Fruit fly (Drosophila melanogaster) whole organism, embryonic: ENCODE results near the gene fwd.

ENCODE experiments used
- Antp ChIP-seq: fragments of 200-800 bp; sonication (Bioruptor generic); optimal IDR thresholded peaks from 3 replicates; lab custom pipeline; 2016; ENCODE audit warnings: missing biosample characterization, missing genetic modification characterization
- CG10321 ChIP-seq: fragments of 200-800 bp; sonication (Bioruptor generic); IDR thresholded peaks from 2 replicates; pipeline ENCODE4 v1.3.6; 2022; ENCODE audit warnings: missing biosample characterization, missing genetic modification characterization
- CG13424 ChIP-seq: fragments of 200-800 bp; sonication (Bioruptor generic); optimal IDR thresholded peaks from 2 replicates; lab custom pipeline; 2019; ENCODE audit warnings: missing biosample characterization, mild to moderate bottlenecking, missing genetic modification characterization, moderate library complexity
- CG14710 ChIP-seq: fragments of 200-800 bp; sonication (Bioruptor generic); optimal IDR thresholded peaks from 3 replicates; lab custom pipeline; 2019; ENCODE audit warnings: missing biosample characterization, mild to moderate bottlenecking, missing genetic modification characterization, moderate library complexity
- CG17612 ChIP-seq: fragments of 200-800 bp; sonication (Bioruptor generic); IDR thresholded peaks from 2 replicates; pipeline ENCODE4 v1.3.6; 2022; ENCODE audit warnings: missing biosample characterization, missing genetic modification characterization
- CG2199 ChIP-seq: fragments of 200-800 bp; sonication (Bioruptor generic); IDR thresholded peaks from 3 replicates; pipeline ENCODE4 v1.3.6; 2022; ENCODE audit warnings: missing biosample characterization, missing genetic modification characterization
- CG31224 ChIP-seq: fragments of 200-800 bp; sonication (Bioruptor generic); IDR thresholded peaks from 2 replicates; pipeline ENCODE4 v1.3.6; 2022; ENCODE audit warnings: missing biosample characterization, missing genetic modification characterization
- CG3163 ChIP-seq: fragments of 200-800 bp; sonication (Bioruptor generic); optimal IDR thresholded peaks from 3 replicates; lab custom pipeline; 2016; ENCODE audit warnings: missing biosample characterization, missing genetic modification characterization
- CG4282 ChIP-seq: fragments of 200-800 bp; sonication (Bioruptor generic); optimal IDR thresholded peaks from 2 replicates; lab custom pipeline; 2016; ENCODE audit warnings: missing biosample characterization, missing genetic modification characterization
- CG6254 ChIP-seq: fragments of 200-800 bp; sonication (Bioruptor generic); optimal IDR thresholded peaks from 3 replicates; lab custom pipeline; 2017; ENCODE audit warnings: mild to moderate bottlenecking, missing biosample characterization, missing genetic modification reagents, missing genetic modification characterization
- CG8478 ChIP-seq: fragments of >200 bp; optimal IDR thresholded peaks from 2 replicates; lab custom pipeline; 2018
- CG9215 ChIP-seq: fragments of 200-800 bp; sonication (Bioruptor generic); IDR thresholded peaks from 2 replicates; pipeline ENCODE4 v1.3.6; 2022; ENCODE audit warnings: missing biosample characterization, missing genetic modification characterization
- D19B ChIP-seq: fragments of 200-800 bp; sonication (Bioruptor generic); optimal IDR thresholded peaks from 2 replicates; lab custom pipeline; 2017; ENCODE audit warnings: missing biosample characterization, mild to moderate bottlenecking, missing genetic modification characterization
- Doc3 ChIP-seq: fragments of 200-800 bp; sonication (Bioruptor generic); IDR thresholded peaks from 3 replicates; pipeline ENCODE4 v1.3.6; 2022; ENCODE audit warnings: missing biosample characterization, missing genetic modification characterization; ENCODE audit not compliant: partially characterized antibody
- Dref ChIP-seq: fragments of 200-800 bp; sonication (Bioruptor generic); IDR thresholded peaks from 2 replicates; pipeline ENCODE4 v1.3.6; 2022; ENCODE audit warnings: missing biosample characterization, missing genetic modification characterization
- Eip74EF ChIP-seq, 2 experiments: fragments of 200-800 bp in 1 of 2; fragments of >200 bp in 1 of 2; sonication (Bioruptor generic) in 1 of 2; optimal IDR thresholded peaks; 2 replicates each; lab custom pipeline; 2017 to 2019; ENCODE audit warnings: missing biosample characterization in 2 of 2, missing genetic modification characterization in 2 of 2, mild to moderate bottlenecking in 1 of 2, moderate library complexity in 1 of 2
- HLHmδ ChIP-seq: fragments of 200-800 bp; sonication (Bioruptor generic); optimal IDR thresholded peaks from 2 replicates; lab custom pipeline; 2018; ENCODE audit warnings: missing biosample characterization, mild to moderate bottlenecking, missing genetic modification characterization, moderate library complexity
- Hand ChIP-seq: fragments of 200-800 bp; sonication (Bioruptor generic); optimal IDR thresholded peaks from 2 replicates; lab custom pipeline; 2017; ENCODE audit warnings: mild to moderate bottlenecking, missing biosample characterization, missing genetic modification reagents, missing genetic modification characterization
- Hmx ChIP-seq: fragments of 200-800 bp; sonication (Bioruptor generic); optimal IDR thresholded peaks from 2 replicates; lab custom pipeline; 2016; ENCODE audit warnings: missing biosample characterization, missing genetic modification characterization
- Stat92E ChIP-seq, 3 experiments: fragments of >200 bp in 2 of 3; fragments of 200-800 bp in 1 of 3; sonication (Bioruptor generic) in 1 of 3; optimal IDR thresholded peaks; 2 replicates each; lab custom pipeline; 2017 to 2019; ENCODE audit warnings: missing biosample characterization in 3 of 3, missing genetic modification characterization in 3 of 3, mild to moderate bottlenecking in 1 of 3, moderate library complexity in 1 of 3
- YL-1 ChIP-seq: fragments of 200-800 bp; sonication (Bioruptor generic); optimal IDR thresholded peaks from 3 replicates; lab custom pipeline; 2017; ENCODE audit warnings: missing biosample characterization, mild to moderate bottlenecking, missing genetic modification characterization
- aop ChIP-seq: fragments of 200-800 bp; sonication (Bioruptor generic); IDR thresholded peaks from 2 replicates; pipeline ENCODE4 v1.3.6; 2022; ENCODE audit warnings: missing biosample characterization, missing genetic modification characterization
- bowl ChIP-seq: fragments of 200-800 bp; sonication (Bioruptor generic); IDR thresholded peaks from 2 replicates; pipeline ENCODE4 v1.3.6; 2022; ENCODE audit warnings: missing biosample characterization, missing genetic modification characterization
- bsh ChIP-seq, 2 experiments: fragments of 200-800 bp; sonication (Bioruptor generic); optimal IDR thresholded peaks; 2 replicates each; lab custom pipeline; 2017 to 2018; ENCODE audit warnings: mild to moderate bottlenecking in 2 of 2, missing biosample characterization in 2 of 2, missing genetic modification characterization in 2 of 2, moderate library complexity in 1 of 2
- ci ChIP-seq: fragments of 200-800 bp; sonication (Bioruptor generic); IDR thresholded peaks from 3 replicates; pipeline ENCODE4 v1.3.6; 2022; ENCODE audit warnings: missing biosample characterization, missing genetic modification characterization
- crc ChIP-seq: fragments of 200-800 bp; sonication (Bioruptor generic); optimal IDR thresholded peaks from 2 replicates; lab custom pipeline; 2016; ENCODE audit warnings: missing biosample characterization, missing genetic modification characterization
- crol ChIP-seq: fragments of 200-800 bp; sonication (Bioruptor generic); IDR thresholded peaks from 2 replicates; pipeline ENCODE4 v1.3.6; 2022; ENCODE audit warnings: missing biosample characterization, missing genetic modification characterization
- crp ChIP-seq, 2 experiments: fragments of 200-800 bp; sonication (Bioruptor generic); optimal IDR thresholded peaks; 2 replicates in 1 of 2; 3 replicates in 1 of 2; lab custom pipeline; 2017; ENCODE audit warnings: missing biosample characterization in 2 of 2, missing genetic modification characterization in 2 of 2, mild to moderate bottlenecking in 1 of 2, moderate library complexity in 1 of 2
- danr ChIP-seq: fragments of 200-800 bp; sonication (Bioruptor generic); IDR thresholded peaks from 2 replicates; pipeline ENCODE4 v1.3.6; 2022; ENCODE audit warnings: missing biosample characterization, missing genetic modification characterization
- esg ChIP-seq: fragments of 200-800 bp; sonication (Bioruptor generic); conservative IDR thresholded peaks from 2 replicates; pipeline ENCODE4 v1.3.6; 2022; ENCODE audit warnings: missing biosample characterization, missing genetic modification characterization
- eyg ChIP-seq: fragments of 200-800 bp; sonication (Bioruptor generic); optimal IDR thresholded peaks from 3 replicates; lab custom pipeline; 2016; ENCODE audit warnings: missing biosample characterization, missing genetic modification characterization
- ftz-f1 ChIP-seq: fragments of 200-800 bp; sonication (Bioruptor generic); optimal IDR thresholded peaks from 2 replicates; lab custom pipeline; 2016; ENCODE audit warnings: missing biosample characterization, missing genetic modification characterization
- gce ChIP-seq: fragments of 200-800 bp; sonication (Bioruptor generic); IDR thresholded peaks from 3 replicates; pipeline ENCODE4 v1.3.6; 2022; ENCODE audit warnings: missing biosample characterization, missing genetic modification characterization
- hb ChIP-seq: fragments of 200-800 bp; sonication (Bioruptor generic); IDR thresholded peaks from 3 replicates; pipeline ENCODE4 v1.3.6; 2022; ENCODE audit warnings: missing biosample characterization, missing genetic modification characterization; ENCODE audit not compliant: partially characterized antibody
- hbn ChIP-seq: fragments of 200-800 bp; sonication (Bioruptor generic); IDR thresholded peaks from 2 replicates; pipeline ENCODE4 v1.3.6; 2022; ENCODE audit warnings: missing biosample characterization, missing genetic modification characterization; ENCODE audit not compliant: partially characterized antibody
- jumu ChIP-seq: fragments of 200-800 bp; sonication (Bioruptor generic); optimal IDR thresholded peaks from 3 replicates; lab custom pipeline; 2016; ENCODE audit warnings: missing biosample characterization, missing genetic modification characterization
- ken ChIP-seq: fragments of 200-800 bp; sonication (Bioruptor generic); IDR thresholded peaks from 3 replicates; pipeline ENCODE4 v1.3.6; 2022; ENCODE audit warnings: missing biosample characterization, missing genetic modification characterization
- lmd ChIP-seq: fragments of 200-800 bp; sonication (Bioruptor generic); IDR thresholded peaks from 2 replicates; pipeline ENCODE4 v1.3.6; 2022; ENCODE audit warnings: missing biosample characterization, missing genetic modification characterization
- nom ChIP-seq: fragments of 200-800 bp; sonication (Bioruptor generic); optimal IDR thresholded peaks from 2 replicates; lab custom pipeline; 2017; ENCODE audit warnings: missing biosample characterization, missing genetic modification characterization, mild to moderate bottlenecking, moderate library complexity, missing genetic modification reagents
- sqz ChIP-seq: fragments of 200-800 bp; sonication (Bioruptor generic); optimal IDR thresholded peaks from 3 replicates; lab custom pipeline; 2018; ENCODE audit warnings: missing biosample characterization, mild to moderate bottlenecking, missing genetic modification characterization
- ssp ChIP-seq: fragments of 200-800 bp; sonication (Bioruptor generic); IDR thresholded peaks from 2 replicates; pipeline ENCODE4 v1.3.6; 2022; ENCODE audit warnings: missing biosample characterization, missing genetic modification characterization
- trh ChIP-seq: fragments of 200-800 bp; sonication (Bioruptor generic); optimal IDR thresholded peaks from 2 replicates; lab custom pipeline; 2016; ENCODE audit warnings: missing biosample characterization, missing genetic modification characterization
- tup ChIP-seq: fragments of 200-800 bp; sonication (Bioruptor generic); optimal IDR thresholded peaks from 2 replicates; lab custom pipeline; 2016; ENCODE audit warnings: missing biosample characterization, mild to moderate bottlenecking, missing genetic modification characterization, moderate library complexity
- unc-4 ChIP-seq: fragments of 200-800 bp; sonication (Bioruptor generic); IDR thresholded peaks from 2 replicates; pipeline ENCODE4 v1.3.6; 2022; ENCODE audit warnings: missing biosample characterization, missing genetic modification characterization; ENCODE audit not compliant: partially characterized antibody
- z ChIP-seq: fragments of 200-800 bp; sonication (Bioruptor generic); IDR thresholded peaks from 3 replicates; pipeline ENCODE4 v1.3.6; 2022; ENCODE audit warnings: missing biosample characterization, missing genetic modification characterization
- zfh2 ChIP-seq: fragments of 200-800 bp; sonication (Bioruptor generic); optimal IDR thresholded peaks from 2 replicates; lab custom pipeline; 2016; ENCODE audit warnings: missing biosample characterization, missing genetic modification characterization

fwd gene

DNA sequence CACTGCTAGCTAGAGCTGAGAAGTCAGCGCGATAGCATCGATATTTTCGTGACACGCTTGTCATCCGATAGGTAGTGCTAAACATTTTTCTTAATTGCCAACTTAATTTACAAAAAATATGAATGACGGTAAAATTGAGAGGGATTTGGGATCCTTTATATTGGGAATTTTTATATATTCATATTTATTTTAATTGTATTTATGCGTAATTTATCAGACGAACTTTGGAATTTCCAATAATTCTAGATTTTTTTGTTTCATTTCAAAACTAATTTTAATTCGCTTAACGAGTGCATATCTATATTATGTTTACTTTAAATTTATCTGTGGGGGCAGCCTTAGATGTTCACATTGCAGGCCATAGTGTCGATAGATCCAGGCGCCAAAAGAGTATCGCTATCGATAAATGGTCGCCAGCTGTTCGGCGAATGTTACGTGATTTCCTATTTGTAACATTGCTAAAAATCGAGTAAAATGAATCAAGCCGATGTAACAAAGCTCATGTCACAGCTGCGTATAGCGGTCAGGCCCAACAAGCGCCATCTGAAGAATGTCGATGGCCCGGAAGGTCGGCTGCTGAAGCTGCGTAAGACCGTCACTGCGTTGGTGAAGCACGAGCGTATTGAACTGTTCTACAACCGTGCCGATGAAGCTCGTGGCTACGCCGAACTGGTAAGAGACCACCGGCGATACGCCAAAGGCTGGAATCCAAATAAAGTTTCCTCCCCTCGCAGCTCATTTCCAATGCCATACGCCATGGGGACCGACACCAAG is 55.1 kb downstream of the fwd start, which contains the start of the genes Tudor-SN and mRpL17 (continued):
- TF ChIP-seq danr (no peak), tup (GFP tag; lab: Kevin White, UChicago) (no peak), unc-4 (GFP tag; lab: Robert Waterston, UW) (peak; percentile 86), sqz (GFP tag; lab: Kevin White, UChicago) (peak; percentile 60), lmd (no peak; the same call in 1 of the 2 replicates), trh (no peak), ssp (GFP tag; lab: Robert Waterston, UW) (no peak; the same call in 1 of the 2 replicates), hbn (peak; percentile 85), HLHmδ (GFP tag; lab: Kevin White, UChicago) (no peak), CG3163 (no peak), Doc3 (peak; percentile 84), aop (GFP tag; lab: Robert Waterston, UW) (no peak), crc (GFP tag; lab: Kevin White, UChicago) (no peak), ftz-f1 (GFP tag; lab: Kevin White, UChicago) (no peak), crp (GFP tag; optimal IDR thresholded peaks at IDR 0.05; lab: Kevin White, UChicago) (peak in 1 of 2 experiments; percentile 83), bsh (GFP tag; optimal IDR thresholded peaks at IDR 0.05; lab: Kevin White, UChicago) (peak in 1 of 2 experiments; percentile 11)

DNA sequence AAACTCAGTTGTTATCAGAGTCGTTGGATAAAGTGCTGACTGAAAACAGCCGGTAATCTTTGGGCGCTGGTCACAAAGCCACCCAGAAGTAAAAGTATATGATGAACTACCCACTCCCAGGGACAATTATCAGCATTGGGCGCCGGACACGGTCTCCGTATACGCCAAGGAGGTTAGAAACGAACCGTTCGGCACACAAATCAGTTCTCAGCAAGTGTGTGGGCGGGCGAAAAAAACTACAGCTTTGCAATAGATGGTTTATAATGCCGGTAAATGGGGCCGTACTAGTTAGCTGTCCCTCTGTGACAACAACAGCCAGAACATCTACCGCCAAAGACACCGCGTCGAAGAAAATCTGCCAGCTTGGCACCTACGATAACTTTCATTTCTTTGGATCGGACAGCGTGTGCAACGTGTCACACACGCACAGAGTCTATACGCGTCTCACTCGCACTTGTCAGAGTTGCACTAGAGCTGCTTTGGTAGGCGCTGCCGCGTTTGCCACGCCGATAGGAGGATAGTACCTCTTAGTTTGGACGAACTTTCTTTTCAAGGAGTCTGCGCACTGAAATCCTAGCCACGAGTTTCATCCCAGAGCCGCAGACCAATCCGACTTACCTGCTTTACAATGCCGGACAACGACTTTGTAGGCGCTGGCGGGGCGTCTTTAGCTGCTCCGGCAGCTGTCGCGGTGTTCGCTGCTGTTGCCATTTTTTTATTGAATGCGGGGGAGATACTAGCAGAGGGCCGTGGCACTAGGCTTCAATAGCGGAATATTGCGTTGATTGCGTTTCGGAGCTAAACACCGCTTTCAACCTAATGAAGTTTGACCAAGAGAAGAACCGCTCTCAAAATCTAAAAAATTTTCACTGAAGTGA is 55.9 kb downstream of the fwd start:
- TF ChIP-seq YL-1 (GFP tag; lab: Kevin White, UChicago) (peak; percentile 39), CG9215 (GFP tag; lab: Robert Waterston, UW) (no peak), hb (no peak), nom (GFP tag; lab: Kevin White, UChicago) (no peak), Antp (GFP tag; lab: Kevin White, UChicago) (no peak), gce (GFP tag; lab: Robert Waterston, UW) (0 out of 3 replicates have a peak, but pooled peaks have one; percentile 42), ken (GFP tag; lab: Robert Waterston, UW) (0 out of 3 replicates have a peak, but pooled peaks have one; percentile 25), z (no peak), CG13424 (tag; lab: Kevin White, UChicago) (no peak), CG10321 (GFP tag; lab: Robert Waterston, UW) (peak; percentile 93), eyg (GFP tag; lab: Kevin White, UChicago) (no peak), Hand (GFP tag; lab: Kevin White, UChicago) (peak; percentile 52), D19B (GFP tag; lab: Kevin White, UChicago) (no peak), crol (GFP tag; lab: Robert Waterston, UW) (peak; percentile 71), CG2199 (0 out of 3 replicates have a peak, but pooled peaks have one; percentile 30), ftz-f1 (GFP tag; lab: Kevin White, UChicago) (no peak), Eip74EF (GFP tag; optimal IDR thresholded peaks at IDR 0.05; lab: Kevin White, UChicago) (no peak), CG14710 (tag; lab: Kevin White, UChicago) (no peak), zfh2 (GFP tag; lab: Kevin White, UChicago) (no peak), ci (GFP tag; lab: Robert Waterston, UW) (peak; percentile 41; the same call in 2 of the 3 replicates), CG8478 (peak; percentile 76), CG6254 (GFP tag; lab: Kevin White, UChicago) (no peak), CG4282 (GFP tag; lab: Kevin White, UChicago) (no peak), Dref (GFP tag; lab: Robert Waterston, UW) (peak; percentile 42; the same call in 1 of the 2 replicates), CG31224 (GFP tag; lab: Robert Waterston, UW) (no peak), lmd (no peak), bowl (GFP tag; lab: Robert Waterston, UW) (no peak), Hmx (GFP tag; lab: Kevin White, UChicago) (no peak), esg (GFP tag; lab: Robert Waterston, UW) (no peak), Stat92E (GFP tag; optimal IDR thresholded peaks at IDR 0.05; lab: Kevin White, UChicago) (no peak), jumu (GFP tag; lab: Kevin White, UChicago) (no peak), CG17612 (GFP tag; lab: Robert Waterston, UW) (no peak)
